Worm (Caenorhabditis elegans) whole organism, L3 larva: Measurements from ENCODE around the gene ZK622.5.

Experiments used
- R02D3.7 ChIP-seq: fragments of 150-350 bp; optimal IDR thresholded peaks from 2 replicates; lab custom pipeline; 2014; ENCODE audit warnings: missing biosample characterization, missing genetic modification characterization
- ZK546.5 ChIP-seq: sonication (generic microtip); optimal IDR thresholded peaks from 2 replicates; lab custom pipeline; 2017; ENCODE audit warnings: missing biosample characterization, missing genetic modification characterization
- ama-1 ChIP-seq: fragments of 150-350 bp; optimal IDR thresholded peaks from 2 replicates; lab custom pipeline; 2018
- ceh-16 ChIP-seq: sonication (generic microtip); optimal IDR thresholded peaks from 2 replicates; lab custom pipeline; 2017; ENCODE audit warnings: missing biosample characterization, missing genetic modification characterization
- ceh-28 ChIP-seq: fragments of 150-350 bp; optimal IDR thresholded peaks from 2 replicates; lab custom pipeline; 2014; ENCODE audit warnings: missing biosample characterization, missing genetic modification reagents, missing genetic modification characterization
- ceh-82 ChIP-seq: fragments of 150-350 bp; optimal IDR thresholded peaks from 2 replicates; lab custom pipeline; 2014; ENCODE audit warnings: missing biosample characterization, missing genetic modification characterization
- ceh-9 ChIP-seq: sonication (generic microtip); optimal IDR thresholded peaks from 2 replicates; lab custom pipeline; 2018; ENCODE audit warnings: missing biosample characterization, missing genetic modification characterization
- daf-12 ChIP-seq: fragments of 150-350 bp; optimal IDR thresholded peaks from 2 replicates; lab custom pipeline; 2014; ENCODE audit warnings: missing biosample characterization, missing genetic modification reagents, missing genetic modification characterization
- egl-27 ChIP-seq: sonication (generic microtip); optimal IDR thresholded peaks from 4 replicates; lab custom pipeline; 2017; ENCODE audit warnings: missing biosample characterization, missing genetic modification reagents, missing genetic modification characterization
- egl-5 ChIP-seq: fragments of 150-350 bp; optimal IDR thresholded peaks from 2 replicates; lab custom pipeline; 2017; ENCODE audit warnings: missing biosample characterization, missing genetic modification reagents, missing genetic modification characterization, inconsistent platforms
- elt-1 ChIP-seq: fragments of 150-350 bp; optimal IDR thresholded peaks from 2 replicates; lab custom pipeline; 2014; ENCODE audit warnings: missing biosample characterization, missing genetic modification characterization
- elt-2 ChIP-seq: sonication (generic microtip); optimal IDR thresholded peaks from 2 replicates; lab custom pipeline; 2016; ENCODE audit warnings: missing genetic modification reagents, mild to moderate bottlenecking, missing genetic modification characterization, missing compliant biosample characterization
- elt-3 ChIP-seq, 3 experiments: fragments of 150-350 bp in 1 of 3; sonication (generic microtip) in 2 of 3; optimal IDR thresholded peaks; 2 replicates in 2 of 3; 4 replicates in 1 of 3; lab custom pipeline; 2014 to 2017; ENCODE audit warnings: missing biosample characterization in 3 of 3, missing genetic modification characterization in 3 of 3
- eor-1 ChIP-seq, 2 experiments: fragments of 150-350 bp; optimal IDR thresholded peaks; 2 replicates each; lab custom pipeline; 2014 to 2018; ENCODE audit warnings: missing biosample characterization in 2 of 2, missing genetic modification characterization in 2 of 2
- fos-1 ChIP-seq: fragments of 150-350 bp; optimal IDR thresholded peaks from 2 replicates; lab custom pipeline; 2014; ENCODE audit warnings: missing biosample characterization, missing genetic modification characterization
- hmg-11 ChIP-seq: sonication (generic microtip); optimal IDR thresholded peaks from 2 replicates; lab custom pipeline; 2016; ENCODE audit warnings: missing genetic modification characterization, missing compliant biosample characterization
- jun-1 ChIP-seq: fragments of 150-350 bp; optimal IDR thresholded peaks from 2 replicates; lab custom pipeline; 2014; ENCODE audit warnings: missing biosample characterization, missing genetic modification reagents, missing genetic modification characterization
- lin-15B ChIP-seq: fragments of 150-350 bp; optimal IDR thresholded peaks from 2 replicates; lab custom pipeline; 2014; ENCODE audit warnings: missing biosample characterization, missing genetic modification characterization
- lin-39 ChIP-seq: fragments of 150-350 bp; optimal IDR thresholded peaks from 2 replicates; lab custom pipeline; 2018; ENCODE audit warnings: missing biosample characterization, missing genetic modification reagents, missing genetic modification characterization
- mml-1 ChIP-seq: fragments of 150-350 bp; sonication (generic microtip); optimal IDR thresholded peaks from 3 replicates; lab custom pipeline; 2014; ENCODE audit warnings: missing biosample characterization, missing genetic modification characterization
- nfya-1 ChIP-seq: sonication (generic microtip); optimal IDR thresholded peaks from 2 replicates; lab custom pipeline; 2017; ENCODE audit warnings: missing genetic modification characterization, mild to moderate bottlenecking, missing compliant biosample characterization, antibody characterized with exemption, moderate library complexity; ENCODE audit not compliant: insufficient read depth
- nhr-11 ChIP-seq: fragments of 150-350 bp; optimal IDR thresholded peaks from 2 replicates; lab custom pipeline; 2014; ENCODE audit warnings: missing biosample characterization, missing genetic modification characterization
- nhr-12 ChIP-seq: fragments of 150-350 bp; optimal IDR thresholded peaks from 2 replicates; lab custom pipeline; 2014; ENCODE audit warnings: missing biosample characterization, missing genetic modification characterization
- nhr-23 ChIP-seq: fragments of 150-350 bp; optimal IDR thresholded peaks from 2 replicates; lab custom pipeline; 2014; ENCODE audit warnings: missing biosample characterization, missing genetic modification reagents, missing genetic modification characterization
- nhr-25 ChIP-seq: sonication (generic microtip); optimal IDR thresholded peaks from 2 replicates; lab custom pipeline; 2017; ENCODE audit warnings: missing biosample characterization, missing genetic modification characterization
- nhr-43 ChIP-seq: sonication (generic microtip); optimal IDR thresholded peaks from 2 replicates; lab custom pipeline; 2016; ENCODE audit warnings: mild to moderate bottlenecking, missing genetic modification characterization, missing compliant biosample characterization; ENCODE audit not compliant: poor library complexity, severe bottlenecking
- nhr-67 ChIP-seq: fragments of 150-350 bp; optimal IDR thresholded peaks from 2 replicates; lab custom pipeline; 2014; ENCODE audit warnings: missing biosample characterization, missing genetic modification characterization
- nhr-77 ChIP-seq: fragments of 150-350 bp; optimal IDR thresholded peaks from 2 replicates; lab custom pipeline; 2014; ENCODE audit warnings: missing biosample characterization, missing genetic modification characterization
- pha-4 ChIP-seq: fragments of 150-350 bp; optimal IDR thresholded peaks from 2 replicates; lab custom pipeline; 2014; ENCODE audit warnings: missing biosample characterization, missing genetic modification reagents, missing genetic modification characterization
- sea-2 ChIP-seq: fragments of 150-350 bp; sonication (generic microtip); optimal IDR thresholded peaks from 4 replicates; lab custom pipeline; 2014; ENCODE audit warnings: missing biosample characterization, missing genetic modification reagents, missing genetic modification characterization
- skn-1 ChIP-seq: fragments of 150-350 bp; optimal IDR thresholded peaks from 2 replicates; lab custom pipeline; 2014; ENCODE audit warnings: missing biosample characterization, missing genetic modification characterization
- tbx-2 ChIP-seq: sonication (generic microtip); optimal IDR thresholded peaks from 2 replicates; lab custom pipeline; 2016; ENCODE audit warnings: mild to moderate bottlenecking, missing genetic modification characterization, missing compliant biosample characterization
- unc-39 ChIP-seq: sonication (generic microtip); optimal IDR thresholded peaks from 4 replicates; lab custom pipeline; 2017; ENCODE audit warnings: missing biosample characterization, missing genetic modification characterization
- unc-62 ChIP-seq: fragments of 150-350 bp; sonication (generic microtip); optimal IDR thresholded peaks from 4 replicates; lab custom pipeline; 2014; ENCODE audit warnings: missing biosample characterization, missing genetic modification reagents, missing genetic modification characterization
- ztf-4 ChIP-seq: fragments of 150-350 bp; optimal IDR thresholded peaks from 2 replicates; lab custom pipeline; 2014; ENCODE audit warnings: missing biosample characterization, missing genetic modification characterization

ZK622.5 gene

ce11 chrII:5292226-5292752 is 3.0 kb downstream of the ZK622.5 start, which contains the start of gene ZK622.4 (continued):
- no peak for TF ChIP-seq ceh-82 (tag; lab: Kevin White, UChicago)
- TF ChIP-seq daf-12 (tag; lab: Kevin White, UChicago): no peak
- no peak for TF ChIP-seq jun-1
- TF ChIP-seq nhr-23 (tag; lab: Kevin White, UChicago): peak; percentile 48
- TF ChIP-seq mml-1 (tag; lab: Kevin White, UChicago): no peak
- TF ChIP-seq skn-1: no peak
- peak; percentile 49 for TF ChIP-seq nfya-1
- no peak for TF ChIP-seq ceh-9
- TF ChIP-seq R02D3.7 (tag; lab: Kevin White, UChicago): no peak
- no peak for TF ChIP-seq nhr-67
- TF ChIP-seq nhr-11 (tag; lab: Kevin White, UChicago): no peak
- TF ChIP-seq lin-15B (tag; lab: Kevin White, UChicago): peak; percentile 7
- no peak for TF ChIP-seq unc-39 (tag; lab: Kevin White, UChicago)
- TF ChIP-seq ZK546.5 (tag; lab: Kevin White, UChicago): no peak

- TF ChIP-seq nhr-12: no peak
- TF ChIP-seq nhr-43: peak; percentile 43
- no peak for TF ChIP-seq R02D3.7 (tag; lab: Kevin White, UChicago)
- no peak for TF ChIP-seq elt-3 (tag; optimal IDR thresholded peaks at IDR 0.05; lab: Kevin White, UChicago)
- peak; percentile 52 for TF ChIP-seq hmg-11 (tag; lab: Kevin White, UChicago)
- TF ChIP-seq elt-2: no peak
- no peak for TF ChIP-seq skn-1
- TF ChIP-seq lin-39: peak; percentile 42
- TF ChIP-seq pha-4 (tag; lab: Kevin White, UChicago): peak; percentile 33
- no peak for TF ChIP-seq eor-1 (tag; optimal IDR thresholded peaks at IDR 0.05; lab: Kevin White, UChicago)
- TF ChIP-seq nfya-1: peak; percentile 21
- TF ChIP-seq egl-5 (tag; lab: Kevin White, UChicago): peak; percentile 15
- TF ChIP-seq lin-15B (tag; lab: Kevin White, UChicago): no peak
- TF ChIP-seq ceh-16 (tag; lab: Kevin White, UChicago): no peak
- TF ChIP-seq egl-27: no peak
Observed at ce11 chrII:5293287-5293850, 4.1 kb downstream of the ZK622.5 start, which contains the start of gene ZK622.1. Gene ZK622.1, plus strand, starts transcription at chrII:5293800.

ce11 chrII:5297718-5298117 is 8.5 kb downstream of the ZK622.5 start:
- TF ChIP-seq nhr-25: peak; percentile 4
- TF ChIP-seq lin-39: no peak
- peak; percentile 71 for TF ChIP-seq elt-1 (tag; lab: Kevin White, UChicago)
- TF ChIP-seq unc-62 (GFP tag; lab: Kevin White, UChicago): no peak

- TF ChIP-seq unc-62 (GFP tag; lab: Kevin White, UChicago) (no peak), eor-1 (tag; optimal IDR thresholded peaks at IDR 0.05; lab: Kevin White, UChicago) (no peak), nhr-23 (tag; lab: Kevin White, UChicago) (no peak), sea-2 (no peak), nhr-67 (no peak), egl-5 (tag; lab: Kevin White, UChicago) (no peak), egl-27 (no peak), ceh-28 (tag; lab: Kevin White, UChicago) (no peak), nhr-12 (no peak), nhr-77 (tag; lab: Kevin White, UChicago) (no peak), fos-1 (no peak), nhr-25 (no peak), ztf-4 (tag; lab: Kevin White, UChicago) (no peak), tbx-2 (tag; lab: Kevin White, UChicago) (no peak), ama-1 (no peak), ceh-9 (no peak)
Observed at ce11 chrII:5301810-5302209, 12.6 kb downstream of the ZK622.5 start.

- TF ChIP-seq egl-5 (tag; lab: Kevin White, UChicago) (peak; percentile 86), unc-39 (tag; lab: Kevin White, UChicago) (no peak), lin-39 (peak; percentile 22), ceh-82 (tag; lab: Kevin White, UChicago) (no peak), nhr-23 (tag; lab: Kevin White, UChicago) (no peak)
- TF ChIP-seq, all 47 proteins: peak for 2
Observed at ce11 chrII:5305121-5305520, 15.9 kb downstream of the ZK622.5 start.
